Worm (Caenorhabditis elegans): ENCODE results near the gene R12B2.7.

DNA sequence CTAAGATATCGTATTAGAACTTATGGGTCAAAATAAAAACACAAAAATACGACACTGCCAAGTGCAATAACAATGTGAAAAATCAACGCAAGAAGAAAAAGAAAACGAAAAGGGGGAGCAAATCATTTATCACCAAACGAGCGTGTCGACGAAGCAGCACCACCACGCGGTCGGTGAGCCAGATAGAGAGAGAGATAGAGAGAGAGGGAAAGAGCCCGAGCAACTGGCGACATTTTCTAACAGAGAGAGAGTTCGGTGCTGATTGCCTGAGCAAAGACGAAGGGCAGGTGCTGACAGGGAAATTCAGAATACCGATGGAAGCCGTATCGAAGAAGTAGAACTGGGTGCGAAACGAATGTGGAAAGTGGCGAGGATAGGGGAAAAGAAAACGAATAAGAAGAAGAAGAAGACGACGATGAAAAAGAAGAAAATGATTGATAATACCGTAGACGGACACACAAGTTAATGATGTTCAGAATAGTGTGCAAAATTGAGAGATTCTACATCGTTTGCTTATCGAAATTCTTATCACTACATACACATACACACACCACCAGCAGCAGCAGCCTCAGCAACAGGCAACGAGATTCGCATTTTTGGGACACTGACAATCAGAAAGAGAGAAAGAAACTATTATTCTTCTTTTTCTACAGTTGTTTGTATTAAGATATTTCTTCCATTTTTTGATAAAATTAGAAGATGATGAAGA, 20.5 kb downstream of the R12B2.7 start:
- TF ChIP-seq B0019.2 (GFP tag; conservative IDR thresholded peaks at IDR 0.05) (no peak), ceh-27 (GFP tag; optimal IDR thresholded peaks at IDR 0.05) (no peak), unc-62 (GFP tag; optimal IDR thresholded peaks at IDR 0.05) (no peak), hsf-1 (GFP tag; IDR thresholded peaks at IDR 0.05) (no peak), B0336.3 (GFP tag; IDR thresholded peaks at IDR 0.05) (no peak), F57C9.4 (tag; optimal IDR thresholded peaks at IDR 0.05) (no peak), madf-6 (GFP tag; IDR thresholded peaks at IDR 0.05) (no peak), ama-1 (optimal IDR thresholded peaks at IDR 0.05) (no peak), ama-1 (GFP tag; optimal IDR thresholded peaks at IDR 0.05) (no peak), hmg-20 (GFP tag; IDR thresholded peaks at IDR 0.05) (no peak), F49E8.2 (tag; optimal IDR thresholded peaks at IDR 0.05; ENCODE audit: insufficient read depth) (no peak), snpc-4 (GFP tag; optimal IDR thresholded peaks at IDR 0.05) (no peak), snpc-4 (tag; optimal IDR thresholded peaks at IDR 0.05) (no peak), Y79H2A.3 (GFP tag; conservative IDR thresholded peaks at IDR 0.05) (no peak)

Measured in whole organism, young adult.